Worm (Caenorhabditis elegans) whole organism, L4 larva: Measurements from ENCODE around the gene F42A9.8.

Source experiments
- T20F7.1 ChIP-seq: fragments of 200-800 bp; sonication (Bioruptor generic); optimal IDR thresholded peaks from 2 replicates; lab custom pipeline; 2018; ENCODE audit warnings: mild to moderate bottlenecking, missing genetic modification characterization, missing compliant biosample characterization
- aly-2 ChIP-seq: sonication (generic microtip); optimal IDR thresholded peaks from 2 replicates; lab custom pipeline; 2018; ENCODE audit warnings: missing biosample characterization, missing genetic modification characterization
- ceh-28 ChIP-seq: fragments of 150-350 bp; optimal IDR thresholded peaks from 2 replicates; lab custom pipeline; 2014; ENCODE audit warnings: missing biosample characterization, missing genetic modification reagents, missing genetic modification characterization
- egl-43 ChIP-seq: fragments of 200-800 bp; sonication (Bioruptor generic); IDR thresholded peaks from 2 replicates; pipeline ENCODE4 v1.3.6; 2022; ENCODE audit warnings: missing genetic modification reagents, missing genetic modification characterization, missing compliant biosample characterization
- fkh-10 ChIP-seq: fragments of 150-350 bp; optimal IDR thresholded peaks from 2 replicates; lab custom pipeline; 2014; ENCODE audit warnings: missing biosample characterization, missing genetic modification reagents, missing genetic modification characterization
- hlh-30 ChIP-seq: sonication (generic microtip); optimal IDR thresholded peaks from 2 replicates; lab custom pipeline; 2017; ENCODE audit warnings: antibody characterized with exemption, mild to moderate bottlenecking, missing genetic modification characterization, missing compliant biosample characterization; ENCODE audit not compliant: insufficient read depth
- nhr-6 ChIP-seq: fragments of 150-350 bp; optimal IDR thresholded peaks from 2 replicates; lab custom pipeline; 2014; ENCODE audit warnings: missing biosample characterization, missing genetic modification characterization
- rbr-2 ChIP-seq: sonication (generic microtip); optimal IDR thresholded peaks from 2 replicates; lab custom pipeline; 2016; ENCODE audit warnings: missing genotype, missing genetic modification characterization, missing compliant biosample characterization
- unc-62 ChIP-seq, 3 experiments: fragments of 150-350 bp in 1 of 3; sonication (generic microtip); optimal IDR thresholded peaks in 2 of 3; peaks in 1 of 3; 1 replicate in 1 of 3; 2 replicates in 2 of 3; lab custom pipeline; 2014 to 2017; ENCODE audit warnings: missing biosample characterization in 3 of 3, missing genetic modification characterization in 3 of 3, missing genetic modification reagents in 3 of 3, missing genotype in 1 of 3
- zag-1 ChIP-seq: fragments of 150-350 bp; optimal IDR thresholded peaks from 2 replicates; lab custom pipeline; 2014; ENCODE audit warnings: missing biosample characterization, missing genetic modification characterization

- no peak for TF ChIP-seq hlh-30 (tag; lab: Kevin White, UChicago)
- no peak for TF ChIP-seq aly-2 (tag; lab: Kevin White, UChicago)
- TF ChIP-seq egl-43: no peak
- TF ChIP-seq unc-62 (GFP tag; optimal IDR thresholded peaks at IDR 0.05 in 1 of 2; lab: Kevin White, UChicago): peak in 1 of 2 experiments; percentile 81
- TF ChIP-seq unc-62 (tag; optimal IDR thresholded peaks at IDR 0.05; lab: Kevin White, UChicago): no peak
- peak; percentile 28 for TF ChIP-seq T20F7.1 (GFP tag; lab: Kevin White, UChicago)
- no peak for TF ChIP-seq zag-1 (tag; lab: Kevin White, UChicago)
- TF ChIP-seq fkh-10 (GFP tag; lab: Kevin White, UChicago): no peak
- TF ChIP-seq ceh-28 (tag; lab: Kevin White, UChicago): no peak
- no peak for TF ChIP-seq nhr-6 (tag; lab: Kevin White, UChicago)
- TF ChIP-seq rbr-2 (tag; lab: Kevin White, UChicago): no peak
Measured at ce11 chrIV:8650696-8651095, 32.1 kb upstream of the F42A9.8 start, which contains the start of gene C49C8.2.
